Fruit fly (Drosophila melanogaster): ENCODE data around the gene CG14968.

The CG14968 gene

dm6 chr3L:3300345-3300744 is 2.6 kb downstream of the CG14968 start (continued):
- TF ChIP-seq CG7786 (GFP tag; optimal IDR thresholded peaks at IDR 0.05) (peak; percentile 29), gfzf (GFP tag; optimal IDR thresholded peaks at IDR 0.05) (no peak), CG18619 (GFP tag; optimal IDR thresholded peaks at IDR 0.05) (peak; percentile 1), CrebB (tag; optimal IDR thresholded peaks at IDR 0.05) (no peak), gro (GFP tag; optimal IDR thresholded peaks at IDR 0.05) (no peak), Taf1 (GFP tag; IDR thresholded peaks at IDR 0.05) (no peak), Trl (optimal IDR thresholded peaks at IDR 0.05) (no peak), Trl (GFP tag; optimal IDR thresholded peaks at IDR 0.05) (peak; percentile 3), klu (GFP tag; IDR thresholded peaks at IDR 0.05) (no peak), CG1024 (GFP tag; IDR thresholded peaks at IDR 0.05) (peak; percentile 65), CG16779 (GFP tag; IDR thresholded peaks at IDR 0.05) (no peak), Aef1 (GFP tag; IDR thresholded peaks at IDR 0.05) (peak; percentile 62), lmd (GFP tag; IDR thresholded peaks at IDR 0.05) (peak; percentile 60), CG17612 (GFP tag; IDR thresholded peaks at IDR 0.05) (no peak), CG18764 (GFP tag; optimal IDR thresholded peaks at IDR 0.05) (peak; percentile 40), usp (GFP tag; optimal IDR thresholded peaks at IDR 0.05) (no peak), pb (GFP tag; optimal IDR thresholded peaks at IDR 0.05) (peak; percentile 8), gem (tag; optimal IDR thresholded peaks at IDR 0.05) (peak; percentile 81), Lim3 (GFP tag; IDR thresholded peaks at IDR 0.05) (no peak), CG30431 (GFP tag; optimal IDR thresholded peaks at IDR 0.05) (peak; percentile 16), dmrt11E (tag; optimal IDR thresholded peaks at IDR 0.05) (peak; percentile 54), dmrt99B (tag; optimal IDR thresholded peaks at IDR 0.05) (peak; percentile 83), CG17361 (GFP tag; IDR thresholded peaks at IDR 0.05) (peak; percentile 62; the same call in 2 of the 3 replicates), Hsf (GFP tag; optimal IDR thresholded peaks at IDR 0.05) (peak; percentile 46), twi (tag; optimal IDR thresholded peaks at IDR 0.05) (no peak), gt (GFP tag; IDR thresholded peaks at IDR 0.05) (no peak), Bdp1 (GFP tag; optimal IDR thresholded peaks at IDR 0.05) (peak; percentile 25), HLH54F (GFP tag; optimal IDR thresholded peaks at IDR 0.05) (no peak), zfh2 (GFP tag; optimal IDR thresholded peaks at IDR 0.05) (no peak), H2.0 (GFP tag; IDR thresholded peaks at IDR 0.05) (peak; percentile 71), crc (GFP tag; optimal IDR thresholded peaks at IDR 0.05) (peak; percentile 12), CG6272 (GFP tag; IDR thresholded peaks at IDR 0.05) (no peak), Oli (tag; optimal IDR thresholded peaks at IDR 0.05) (peak; percentile 44), YL-1 (GFP tag; optimal IDR thresholded peaks at IDR 0.05) (no peak), cad (GFP tag; optimal IDR thresholded peaks at IDR 0.05) (no peak), Drgx (GFP tag; IDR thresholded peaks at IDR 0.05) (peak; percentile 33; the same call in 1 of the 2 replicates), CG3407 (GFP tag; optimal IDR thresholded peaks at IDR 0.05) (peak; percentile 41), CG10654 (GFP tag; optimal IDR thresholded peaks at IDR 0.05) (peak; percentile 49), Antp (GFP tag; optimal IDR thresholded peaks at IDR 0.05) (peak; percentile 22), scrt (GFP tag; optimal IDR thresholded peaks at IDR 0.05) (peak; percentile 23), insv (GFP tag; optimal IDR thresholded peaks at IDR 0.05) (no peak), Ada2b (GFP tag; IDR thresholded peaks at IDR 0.05) (peak; percentile 73), Mes4 (GFP tag; optimal IDR thresholded peaks at IDR 0.05) (peak; percentile 1), Nf-YA (GFP tag; IDR thresholded peaks at IDR 0.05) (no peak), HHEX (GFP tag; optimal IDR thresholded peaks at IDR 0.05) (peak; percentile 58), Bgb (GFP tag; IDR thresholded peaks at IDR 0.05; ENCODE audit: partially characterized antibody) (no peak), CG7987 (GFP tag; optimal IDR thresholded peaks at IDR 0.05) (peak; percentile 19), HmgD (GFP tag; optimal IDR thresholded peaks at IDR 0.05) (no peak), CG12155 (GFP tag; optimal IDR thresholded peaks at IDR 0.05) (peak; percentile 17), Mrtf (GFP tag; IDR thresholded peaks at IDR 0.05) (no peak), Hr39 (optimal IDR thresholded peaks at IDR 0.05) (no peak), hb (GFP tag; IDR thresholded peaks at IDR 0.05; ENCODE audit: partially characterized antibody) (no peak), unpg (GFP tag; optimal IDR thresholded peaks at IDR 0.05) (peak; percentile 76), run (tag; optimal IDR thresholded peaks at IDR 0.05) (no peak)

Measured in whole organism, embryonic.